Fruit fly (Drosophila melanogaster) Kc167 (cell line): ENCODE measurements around the gene CG31211.

Source experiments
- Myc ChIP-seq: fragments of >200 bp; optimal IDR thresholded peaks from 2 replicates; lab custom pipeline; 2017; ENCODE audit warnings: missing external identifiers
- Sin3A ChIP-seq: fragments of >200 bp; optimal IDR thresholded peaks from 2 replicates; lab custom pipeline; 2018; ENCODE audit warnings: missing external identifiers
- h ChIP-seq: fragments of >200 bp; optimal IDR thresholded peaks from 3 replicates; lab custom pipeline; 2018; ENCODE audit warnings: missing external identifiers
- insv ChIP-seq: fragments of >200 bp; optimal IDR thresholded peaks from 3 replicates; lab custom pipeline; 2018; ENCODE audit warnings: missing external identifiers
- psq ChIP-seq: fragments of >200 bp; optimal IDR thresholded peaks from 2 replicates; lab custom pipeline; 2017; ENCODE audit warnings: missing external identifiers
- ttk ChIP-seq: sonication (Bioruptor generic); optimal IDR thresholded peaks from 2 replicates; lab custom pipeline; 2017; ENCODE audit warnings: missing external identifiers

Gene CG31211

dm6 chr3R:11992934-11993670 is 43.6 kb downstream of the CG31211 start, which contains the start of gene mfas:
mfas (minus strand) TSS chr3R:11993315.
- TF ChIP-seq Myc (lab: Kevin White, UChicago) (no peak), h (lab: Kevin White, UChicago) (no peak), ttk (lab: Kevin White, UChicago) (no peak), insv (lab: Kevin White, UChicago) (no peak), psq (no peak), Sin3A (lab: Kevin White, UChicago) (no peak)

dm6 chr3R:11998130-11998529 is 48.6 kb downstream of the CG31211 start:
- TF ChIP-seq ttk (lab: Kevin White, UChicago) = no peak
- no peak for TF ChIP-seq psq
- TF ChIP-seq Sin3A (lab: Kevin White, UChicago) = no peak
- TF ChIP-seq Myc (lab: Kevin White, UChicago) = no peak
- TF ChIP-seq h (lab: Kevin White, UChicago) = no peak
- TF ChIP-seq insv (lab: Kevin White, UChicago) = no peak

- TF ChIP-seq psq (no peak), Sin3A (lab: Kevin White, UChicago) (no peak), Myc (lab: Kevin White, UChicago) (no peak), insv (lab: Kevin White, UChicago) (no peak), h (lab: Kevin White, UChicago) (no peak), ttk (lab: Kevin White, UChicago) (no peak)
Measured at dm6 chr3R:11999074-11999473, 49.6 kb downstream of the CG31211 start, which contains the start of gene Ect3. Ect3 (plus strand) TSS chr3R:11999278.
